Worm (Caenorhabditis elegans): ENCODE data around the gene klp-19.

klp-19 gene

DNA sequence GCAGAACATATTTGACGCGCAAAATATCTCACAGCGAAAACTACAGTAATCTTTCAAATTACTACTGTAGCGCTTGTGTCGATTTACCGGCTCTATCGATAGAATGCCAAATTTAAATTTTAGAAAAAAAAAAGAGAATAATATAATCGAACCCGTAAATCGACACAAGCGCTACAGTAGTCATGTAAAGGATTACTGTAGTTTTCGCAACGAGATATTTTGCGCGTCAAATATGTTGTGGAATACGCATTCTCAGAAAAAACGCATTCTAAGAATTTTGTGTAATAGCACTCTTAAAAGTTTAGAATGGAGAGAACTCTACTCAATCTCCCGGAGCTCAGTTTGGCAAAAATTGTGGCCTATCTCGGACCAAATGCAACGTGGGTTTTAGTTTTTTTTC, 41.5 kb downstream of the klp-19 start, which contains the start of gene F56A8.5:
Gene F56A8.5, plus strand, starts transcription at position 301 of the 400 bp plus-strand sequence.
- no peak for TF ChIP-seq T26A8.4 (GFP tag; IDR thresholded peaks at IDR 0.05)
- no peak for TF ChIP-seq skn-1 (tag; optimal IDR thresholded peaks at IDR 0.05)
- no peak for TF ChIP-seq fos-1 (tag; optimal IDR thresholded peaks at IDR 0.05)
- TF ChIP-seq Y48G9A.11 (GFP tag; IDR thresholded peaks at IDR 0.05), result no peak
- TF ChIP-seq ztf-11 (tag; optimal IDR thresholded peaks at IDR 0.05), result no peak
- no peak for TF ChIP-seq sdz-12 (GFP tag; optimal IDR thresholded peaks at IDR 0.05)

DNA sequence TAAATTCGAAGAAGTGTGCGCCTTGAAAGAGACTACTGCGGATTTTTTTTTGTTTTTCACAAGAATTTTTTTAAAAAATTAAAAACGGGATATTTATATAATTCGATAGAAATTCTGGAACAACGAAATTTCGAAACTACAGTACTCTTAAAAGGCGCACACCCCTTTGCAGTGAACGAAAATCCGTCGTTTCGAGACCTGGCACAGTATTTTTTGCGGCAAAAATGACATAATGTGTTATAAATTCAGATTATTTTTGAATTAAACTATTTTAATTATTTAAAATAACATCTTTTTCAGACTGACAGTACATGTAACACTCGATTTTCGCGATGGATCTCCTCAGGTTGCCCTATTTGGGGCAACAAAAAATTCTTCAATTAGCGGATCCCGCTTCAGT, 44.1 kb downstream of the klp-19 start, which contains the start of gene F56A8.4:
Gene F56A8.4, plus strand, starts transcription at position 301 of the 400 bp plus-strand sequence.
- TF ChIP-seq lim-7 (GFP tag; IDR thresholded peaks at IDR 0.05) (no peak), mdt-29 (GFP tag; IDR thresholded peaks at IDR 0.05) (no peak), ceh-32 (tag; optimal IDR thresholded peaks at IDR 0.05; ENCODE audit: poor library complexity) (no peak), dmd-8 (GFP tag; IDR thresholded peaks at IDR 0.05) (no peak), nhr-25 (tag; optimal IDR thresholded peaks at IDR 0.05; ENCODE audit: borderline replicate concordance, insufficient read depth) (no peak)

DNA sequence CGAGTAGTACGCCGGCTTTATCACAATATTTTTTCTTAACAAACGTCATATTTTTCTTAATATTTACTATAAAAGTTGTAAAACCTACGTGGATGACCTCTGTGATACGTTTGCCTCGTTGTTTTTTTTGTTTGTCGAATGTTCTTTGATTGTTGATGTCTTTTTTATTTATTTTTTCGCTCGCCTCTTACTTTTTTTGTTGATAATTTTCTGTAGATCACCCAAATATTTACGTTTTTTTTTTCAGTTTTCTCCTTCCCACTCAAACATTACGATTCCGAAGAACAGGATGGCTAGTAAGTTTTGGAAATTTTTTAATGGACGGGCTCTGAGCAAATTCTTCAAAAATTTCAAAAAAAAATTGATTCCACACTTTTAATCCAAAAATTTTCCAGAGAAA, 46.7 kb downstream of the klp-19 start:
- TF ChIP-seq daf-16 (GFP tag; optimal IDR thresholded peaks at IDR 0.05) (peak in 1 of 2 experiments; percentile 2), daf-16 (tag; optimal IDR thresholded peaks at IDR 0.05) (peak; percentile 40), lin-38 (GFP tag; IDR thresholded peaks at IDR 0.05) (0 out of 2 replicates have a peak, but pooled peaks have one; percentile 20), nhr-42 (GFP tag; IDR thresholded peaks at IDR 0.05) (no peak)

DNA sequence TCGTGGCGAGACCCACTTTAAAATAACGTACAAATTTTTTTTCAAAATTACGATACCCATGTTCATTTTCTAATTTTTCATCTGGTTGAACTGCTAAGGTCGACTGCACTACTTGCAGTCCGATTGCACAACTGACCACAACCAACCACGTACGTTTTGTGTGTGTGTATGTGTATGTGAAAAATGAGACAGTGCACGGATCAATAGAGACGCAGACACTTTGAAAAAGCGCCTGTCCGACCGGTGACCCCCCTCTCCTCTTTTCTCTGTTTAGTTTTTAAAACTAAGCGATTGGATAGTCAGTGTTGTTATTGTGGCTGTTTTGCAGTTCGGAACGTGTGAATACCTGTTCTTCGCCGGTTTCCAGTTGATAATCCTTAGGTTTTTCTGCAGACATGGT, 48.3 kb downstream of the klp-19 start:
- TF ChIP-seq dve-1 (tag; optimal IDR thresholded peaks at IDR 0.05; ENCODE audit: insufficient read depth) (peak; percentile 32), nhr-28 (tag; optimal IDR thresholded peaks at IDR 0.05) (peak; percentile 68), attf-4 (tag; optimal IDR thresholded peaks at IDR 0.05) (no peak), dpl-1 (GFP tag; optimal IDR thresholded peaks at IDR 0.05) (peak; percentile 20), pha-4 (GFP tag; IDR thresholded peaks at IDR 0.05) (no peak), pha-4 (tag; optimal IDR thresholded peaks at IDR 0.05) (peak; percentile 26), rbr-2 (tag; optimal IDR thresholded peaks at IDR 0.05) (peak; percentile 6), hlh-11 (tag; optimal IDR thresholded peaks at IDR 0.05) (peak; percentile 62), nhr-25 (tag; optimal IDR thresholded peaks at IDR 0.05; ENCODE audit: borderline replicate concordance, insufficient read depth) (peak; percentile 39), nhr-6 (tag; optimal IDR thresholded peaks at IDR 0.05) (peak; percentile 13), hmg-1.1 (GFP tag; IDR thresholded peaks at IDR 0.05) (peak; percentile 32; the same call in 1 of the 2 replicates), lin-29 (GFP tag; IDR thresholded peaks at IDR 0.05) (no peak), mes-2 (tag; optimal IDR thresholded peaks at IDR 0.05; ENCODE audit: poor library complexity, severe bottlenecking) (peak; percentile 35), mxl-3 (GFP tag; optimal IDR thresholded peaks at IDR 0.05) (peak; percentile 54), lsy-2 (tag; optimal IDR thresholded peaks at IDR 0.05) (peak in 1 of 2 experiments; percentile 32), lir-3 (tag; optimal IDR thresholded peaks at IDR 0.05) (no peak), php-3 (GFP tag; IDR thresholded peaks at IDR 0.05) (no peak), daf-16 (GFP tag; optimal IDR thresholded peaks at IDR 0.05) (peak in 1 of 2 experiments; percentile 14), daf-16 (tag; optimal IDR thresholded peaks at IDR 0.05) (peak; percentile 27), daf-8 (GFP tag; IDR thresholded peaks at IDR 0.05) (no peak), unc-62 (GFP tag; optimal IDR thresholded peaks at IDR 0.05 in 1 of 2) (peak in 1 of 2 experiments; percentile 82), unc-62 (tag; optimal IDR thresholded peaks at IDR 0.05) (no peak), hlh-30 (tag; optimal IDR thresholded peaks at IDR 0.05; ENCODE audit: insufficient read depth) (peak; percentile 78), lin-13 (GFP tag; optimal IDR thresholded peaks at IDR 0.05) (no peak), F49E8.2 (tag; optimal IDR thresholded peaks at IDR 0.05; ENCODE audit: borderline replicate concordance) (no peak)

Measured in whole organism, L4 larva.